Fruit fly (Drosophila melanogaster): ENCODE measurements around the gene MSAmiP.
A peak's percentile ranks its signal among the peaks of the same experiment; 100 is the strongest.

MSAmiP gene

DNA sequence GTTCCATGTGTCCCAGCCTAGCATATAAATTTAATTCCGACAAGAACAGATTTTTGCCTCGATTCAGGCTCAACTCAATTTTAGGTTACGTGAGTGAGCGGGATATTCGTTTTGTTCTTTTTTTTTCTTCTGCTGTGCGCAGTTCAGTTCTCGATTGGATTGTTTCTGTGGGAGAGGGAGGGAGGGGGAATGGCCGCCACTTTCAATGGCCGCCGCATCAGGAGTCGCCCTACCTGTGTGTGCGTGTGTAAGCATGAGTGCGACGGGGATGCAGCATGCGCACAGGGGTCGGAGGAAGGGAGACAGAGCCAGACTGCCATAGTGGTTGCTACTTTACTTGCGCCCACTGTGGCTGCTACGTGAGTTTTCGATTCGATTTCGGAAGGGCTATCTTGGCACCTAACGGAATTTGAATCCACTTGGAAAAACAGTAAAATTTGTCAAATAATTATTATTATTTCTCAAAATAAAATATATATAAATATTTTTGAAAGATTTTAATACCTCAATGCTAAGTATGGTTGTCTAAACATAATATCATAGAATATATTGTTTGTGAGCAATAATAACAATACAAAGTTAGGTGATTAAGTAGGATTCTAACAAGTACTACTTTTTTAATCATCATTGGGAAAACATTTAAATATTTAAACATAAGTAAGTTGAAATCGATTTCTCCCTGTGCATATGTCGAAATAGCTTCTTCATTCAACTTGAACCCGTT, 9.5 kb downstream of the MSAmiP start:
- TF ChIP-seq CG9948 (tag; optimal IDR thresholded peaks at IDR 0.05) (no peak), CG13204 (GFP tag; optimal IDR thresholded peaks at IDR 0.05) (no peak), Snoo (tag; optimal IDR thresholded peaks at IDR 0.05) (no peak), fd96Ca (GFP tag; IDR thresholded peaks at IDR 0.05) (peak; percentile 37; the same call in 1 of the 3 replicates), CG17806 (tag; optimal IDR thresholded peaks at IDR 0.05) (no peak)

DNA sequence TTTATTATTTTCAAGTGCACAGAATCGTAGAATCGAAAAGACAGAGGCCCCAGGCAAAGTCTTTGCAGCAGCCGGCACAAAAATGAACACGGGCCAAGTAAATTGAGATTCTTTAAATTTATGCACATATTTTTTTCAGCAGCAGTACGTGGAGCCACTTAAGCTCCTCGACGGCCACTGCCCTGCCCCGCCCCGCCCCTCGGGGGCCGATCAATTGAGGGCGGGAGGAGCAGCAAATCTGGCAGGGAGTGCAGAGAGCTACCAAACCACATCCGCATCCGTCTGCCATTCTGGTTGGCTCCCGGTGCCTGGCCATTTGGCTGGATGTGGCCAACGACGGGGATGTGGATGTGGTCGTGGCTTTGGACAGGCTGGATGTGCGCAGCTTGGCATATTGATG, 11.5 kb downstream of the MSAmiP start:
- TF ChIP-seq CG8301 (tag; optimal IDR thresholded peaks at IDR 0.05) (no peak), Ets98B (GFP tag; IDR thresholded peaks at IDR 0.05) (no peak), fd96Ca (GFP tag; IDR thresholded peaks at IDR 0.05) (no peak), CG14655 (GFP tag; optimal IDR thresholded peaks at IDR 0.05) (no peak), CG12605 (GFP tag; IDR thresholded peaks at IDR 0.05) (no peak), CG34367 (tag; optimal IDR thresholded peaks at IDR 0.05) (no peak), CG8159 (tag; optimal IDR thresholded peaks at IDR 0.05) (no peak), Snoo (tag; optimal IDR thresholded peaks at IDR 0.05) (no peak), gl (tag; optimal IDR thresholded peaks at IDR 0.05) (no peak), CG15710 (tag; optimal IDR thresholded peaks at IDR 0.05) (no peak), CG17806 (tag; optimal IDR thresholded peaks at IDR 0.05) (no peak), CG9948 (tag; optimal IDR thresholded peaks at IDR 0.05) (no peak), EcR (GFP tag; optimal IDR thresholded peaks at IDR 0.05) (no peak)

DNA sequence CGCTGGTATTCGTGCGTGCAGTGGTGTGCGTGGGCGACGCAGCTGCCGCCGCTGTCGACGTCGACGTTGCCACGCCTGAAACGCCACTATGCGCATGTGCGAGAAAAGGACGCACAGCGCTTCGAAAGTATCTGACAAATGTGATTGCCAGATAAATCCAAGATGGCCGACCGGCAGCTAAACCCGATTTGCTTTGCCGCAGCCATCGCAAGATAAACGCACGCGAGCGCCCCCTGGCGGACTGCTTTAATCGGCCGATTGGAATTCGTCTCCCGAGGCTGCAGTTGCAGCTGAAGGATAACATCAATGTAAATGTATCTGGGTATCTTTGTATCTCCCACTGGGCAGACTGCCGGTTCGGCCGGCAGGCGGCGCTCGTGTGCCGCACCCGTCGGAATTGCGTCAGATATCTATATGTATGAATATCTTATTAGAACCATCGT, 13.6 kb downstream of the MSAmiP start:
- no peak for TF ChIP-seq Pif1A (GFP tag; optimal IDR thresholded peaks at IDR 0.05)
- TF ChIP-seq fd96Ca (GFP tag; IDR thresholded peaks at IDR 0.05): 0 out of 3 replicates have a peak, but pooled peaks have one; percentile 21

DNA sequence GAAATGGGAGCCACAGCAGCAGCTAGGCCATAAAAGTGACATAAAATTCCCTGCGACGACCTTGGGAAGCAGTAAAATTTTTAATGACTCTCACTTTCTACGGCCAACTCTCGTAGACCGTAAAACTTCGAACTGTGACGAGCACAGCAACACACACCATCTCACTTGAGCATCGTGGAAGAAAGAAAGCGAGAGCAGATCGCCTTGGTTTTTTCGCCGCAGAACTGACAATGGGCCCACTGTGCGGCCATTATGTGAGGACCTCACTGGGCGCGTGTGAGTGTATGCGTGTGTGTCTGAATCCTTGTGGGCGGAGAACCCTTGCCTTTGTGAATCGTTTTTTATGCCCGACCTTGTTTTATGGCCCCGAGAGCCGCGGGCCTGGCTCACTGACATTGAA, 17.7 kb downstream of the MSAmiP start:
- no peak for TF ChIP-seq rn (GFP tag; IDR thresholded peaks at IDR 0.05)
- no peak for TF ChIP-seq CG12605 (GFP tag; IDR thresholded peaks at IDR 0.05)
- no peak for TF ChIP-seq Pif1A (GFP tag; optimal IDR thresholded peaks at IDR 0.05)
- TF ChIP-seq CG4496 (GFP tag; IDR thresholded peaks at IDR 0.05): no peak
- no peak for TF ChIP-seq CG17806 (tag; optimal IDR thresholded peaks at IDR 0.05)
- no peak for TF ChIP-seq D1 (tag; optimal IDR thresholded peaks at IDR 0.05)
- no peak for TF ChIP-seq CG13204 (GFP tag; optimal IDR thresholded peaks at IDR 0.05)
- no peak for TF ChIP-seq Ets98B (GFP tag; IDR thresholded peaks at IDR 0.05)
- TF ChIP-seq CG9948 (tag; optimal IDR thresholded peaks at IDR 0.05): no peak
- no peak for TF ChIP-seq CG32121 (GFP tag; IDR thresholded peaks at IDR 0.05)
- TF ChIP-seq CG34367 (tag; optimal IDR thresholded peaks at IDR 0.05): no peak
- no peak for TF ChIP-seq gl (tag; optimal IDR thresholded peaks at IDR 0.05)
- TF ChIP-seq CG10348 (GFP tag; IDR thresholded peaks at IDR 0.05): no peak
- TF ChIP-seq Pif1B (GFP tag; optimal IDR thresholded peaks at IDR 0.05): no peak
- TF ChIP-seq CG8301 (tag; optimal IDR thresholded peaks at IDR 0.05): no peak
- TF ChIP-seq Snoo (tag; optimal IDR thresholded peaks at IDR 0.05): no peak
- TF ChIP-seq CG14655 (GFP tag; optimal IDR thresholded peaks at IDR 0.05): no peak
- no peak for TF ChIP-seq fd96Ca (GFP tag; IDR thresholded peaks at IDR 0.05)
- TF ChIP-seq EcR (GFP tag; optimal IDR thresholded peaks at IDR 0.05): no peak
- TF ChIP-seq CG8159 (tag; optimal IDR thresholded peaks at IDR 0.05): no peak

DNA sequence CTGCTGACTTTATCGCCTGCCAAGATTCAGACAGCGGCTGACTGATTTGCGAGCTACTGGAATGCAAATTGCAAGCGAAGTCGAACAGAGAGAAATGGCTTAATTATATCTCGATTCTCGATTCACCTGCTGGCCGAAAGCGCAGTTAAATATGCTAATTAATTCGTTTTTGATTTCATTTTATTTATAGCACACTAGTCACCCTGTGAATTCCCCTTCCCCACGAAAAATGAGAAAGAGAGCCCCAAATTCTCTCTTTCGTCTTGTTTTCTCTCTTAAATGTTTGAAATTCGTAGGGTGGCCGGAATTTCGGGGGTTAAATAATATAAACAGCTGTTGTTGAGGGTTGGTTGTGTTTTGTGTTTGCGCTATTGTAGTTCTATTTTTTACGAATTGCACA, 19.4 kb downstream of the MSAmiP start:
- TF ChIP-seq CG13204 (GFP tag; optimal IDR thresholded peaks at IDR 0.05): no peak

DNA sequence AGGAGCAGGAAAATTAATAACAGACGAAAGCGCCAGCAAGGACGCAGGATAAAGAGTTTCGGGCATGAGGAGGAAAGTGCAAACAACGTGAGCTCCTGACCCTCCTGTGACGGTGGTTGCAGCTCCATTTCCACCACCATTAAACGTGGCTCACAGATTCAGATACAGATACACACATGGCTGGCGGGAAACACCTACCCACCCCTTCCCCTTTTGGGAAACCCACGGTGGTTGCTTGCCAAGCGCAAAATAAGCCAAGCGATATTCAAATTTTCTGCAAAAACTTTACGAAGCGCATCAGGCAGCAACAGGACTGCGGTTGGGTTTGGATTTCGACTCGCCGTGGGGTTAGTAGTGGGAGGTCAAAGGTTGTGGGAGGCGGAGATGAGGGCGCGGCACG, 20.6 kb downstream of the MSAmiP start:
- TF ChIP-seq Snoo (tag; optimal IDR thresholded peaks at IDR 0.05) (no peak), Pif1A (GFP tag; optimal IDR thresholded peaks at IDR 0.05) (no peak), CG8301 (tag; optimal IDR thresholded peaks at IDR 0.05) (no peak)

DNA sequence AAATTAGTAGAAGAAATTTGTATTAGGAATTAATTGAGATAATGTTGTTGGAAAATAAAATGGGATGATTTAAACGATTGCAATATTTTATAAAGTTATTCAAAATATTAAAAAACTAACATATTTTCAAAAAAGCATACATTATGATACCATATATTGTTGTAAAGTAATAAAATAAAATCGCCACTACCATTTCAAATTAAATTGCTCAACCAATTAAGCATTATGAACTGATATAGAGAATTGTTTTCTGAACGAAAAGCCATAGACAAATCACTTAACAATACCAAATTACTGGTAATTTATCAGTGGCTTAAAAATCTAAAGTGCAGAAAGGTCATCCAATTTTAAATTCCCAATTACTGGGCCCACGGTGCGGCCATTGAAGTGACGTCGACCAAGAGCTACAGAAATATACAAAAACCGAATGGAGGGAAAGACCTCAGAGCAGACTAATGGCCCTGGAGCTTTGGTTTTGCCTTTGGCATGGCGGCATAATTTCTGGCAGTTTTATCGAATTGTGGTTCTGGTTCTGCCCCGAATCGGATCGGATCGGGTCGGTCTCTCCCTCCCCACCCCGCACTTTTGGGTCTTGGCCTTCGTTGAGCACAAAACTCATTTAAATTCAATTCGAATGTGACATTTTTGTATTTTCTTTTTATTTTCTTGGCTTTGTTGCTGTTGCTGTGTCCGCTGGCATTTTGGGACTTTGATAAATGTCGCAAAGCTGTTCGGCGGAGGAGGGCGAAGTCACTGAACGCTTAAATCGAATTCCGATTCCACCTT, 22.9 kb downstream of the MSAmiP start:
- TF ChIP-seq Pif1A (GFP tag; optimal IDR thresholded peaks at IDR 0.05) (no peak), CG4496 (GFP tag; IDR thresholded peaks at IDR 0.05) (no peak), Ets98B (GFP tag; IDR thresholded peaks at IDR 0.05) (no peak), EcR (GFP tag; optimal IDR thresholded peaks at IDR 0.05) (no peak), CG12605 (GFP tag; IDR thresholded peaks at IDR 0.05) (no peak), Snoo (tag; optimal IDR thresholded peaks at IDR 0.05) (no peak), fd96Ca (GFP tag; IDR thresholded peaks at IDR 0.05) (no peak), CG8301 (tag; optimal IDR thresholded peaks at IDR 0.05) (no peak), CG32121 (GFP tag; IDR thresholded peaks at IDR 0.05) (no peak), gl (tag; optimal IDR thresholded peaks at IDR 0.05) (no peak)
